Worm (Caenorhabditis elegans): ENCODE measurements around the gene egl-36.

DNA sequence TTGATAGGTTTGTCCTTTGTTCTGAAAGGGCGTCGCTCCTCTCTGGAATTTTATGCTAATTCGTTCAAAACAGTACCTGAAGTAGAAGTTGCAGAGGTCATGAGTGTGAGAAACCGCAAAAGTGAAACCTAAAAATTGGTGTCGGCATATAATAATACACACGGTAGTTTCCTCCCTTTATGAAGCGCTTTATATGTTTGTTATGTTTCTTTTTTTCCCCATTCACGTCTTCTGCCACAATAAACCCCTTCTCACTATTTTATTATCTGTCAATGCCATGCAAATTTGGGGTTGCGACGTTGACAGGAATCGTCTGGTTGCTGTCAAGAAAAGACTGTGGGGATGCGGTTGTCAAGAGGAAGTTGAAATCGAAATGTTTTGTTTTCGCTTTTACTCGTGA, 58.3 kb downstream of the egl-36 start, which contains the start of gene vap-2:
- no peak for TF ChIP-seq mes-4 (tag; optimal IDR thresholded peaks at IDR 0.05)
- no peak for TF ChIP-seq atf-7 (tag; optimal IDR thresholded peaks at IDR 0.05)
- no peak for TF ChIP-seq aptf-2 (GFP tag; conservative IDR thresholded peaks at IDR 0.05)
